Worm (Caenorhabditis elegans) whole organism, L3 larva: ENCODE results near the gene C34C12.1.

Source experiments
- ZK546.5 ChIP-seq: sonication (generic microtip); optimal IDR thresholded peaks from 2 replicates; lab custom pipeline; 2017; ENCODE audit warnings: missing biosample characterization, missing genetic modification characterization
- fkh-10 ChIP-seq: sonication (generic microtip); optimal IDR thresholded peaks from 2 replicates; lab custom pipeline; 2017; ENCODE audit warnings: missing biosample characterization, missing genetic modification reagents, missing genetic modification characterization
- fos-1 ChIP-seq: fragments of 150-350 bp; optimal IDR thresholded peaks from 2 replicates; lab custom pipeline; 2014; ENCODE audit warnings: missing biosample characterization, missing genetic modification characterization
- jun-1 ChIP-seq: fragments of 150-350 bp; optimal IDR thresholded peaks from 2 replicates; lab custom pipeline; 2014; ENCODE audit warnings: missing biosample characterization, missing genetic modification reagents, missing genetic modification characterization
- lin-39 ChIP-seq: fragments of 150-350 bp; optimal IDR thresholded peaks from 2 replicates; lab custom pipeline; 2018; ENCODE audit warnings: missing biosample characterization, missing genetic modification reagents, missing genetic modification characterization
- nhr-76 ChIP-seq: fragments of 150-350 bp; sonication (generic microtip); optimal IDR thresholded peaks from 5 replicates; lab custom pipeline; 2014; ENCODE audit warnings: missing biosample characterization, missing genetic modification characterization
- nhr-77 ChIP-seq: fragments of 150-350 bp; optimal IDR thresholded peaks from 2 replicates; lab custom pipeline; 2014; ENCODE audit warnings: missing biosample characterization, missing genetic modification characterization
- skn-1 ChIP-seq: fragments of 150-350 bp; optimal IDR thresholded peaks from 2 replicates; lab custom pipeline; 2014; ENCODE audit warnings: missing biosample characterization, missing genetic modification characterization
- snpc-4 ChIP-seq: fragments of 150-350 bp; optimal IDR thresholded peaks from 2 replicates; lab custom pipeline; 2014; ENCODE audit warnings: missing biosample characterization, missing genetic modification characterization
- ztf-11 ChIP-seq: fragments of 150-350 bp; optimal IDR thresholded peaks from 2 replicates; lab custom pipeline; 2014; ENCODE audit warnings: missing biosample characterization, missing genetic modification characterization

ce11 chrIII:3488224-3488623 is 34.1 kb downstream of the C34C12.1 start, which contains the start of gene C34C12.7:
- no peak for TF ChIP-seq nhr-77 (tag; lab: Kevin White, UChicago)
- TF ChIP-seq fkh-10 (GFP tag; lab: Kevin White, UChicago) = no peak
- TF ChIP-seq fos-1 (tag; lab: Kevin White, UChicago) = no peak
- no peak for TF ChIP-seq lin-39 (tag; lab: Kevin White, UChicago)
- no peak for TF ChIP-seq skn-1 (tag; lab: Kevin White, UChicago)
- TF ChIP-seq ztf-11 (tag; lab: Kevin White, UChicago) = no peak
- TF ChIP-seq jun-1 = no peak
- TF ChIP-seq snpc-4 (tag; lab: Kevin White, UChicago) = no peak
- no peak for TF ChIP-seq nhr-76
- no peak for TF ChIP-seq ZK546.5 (tag; lab: Kevin White, UChicago)
